Fruit fly (Drosophila melanogaster) whole organism, prepupa: ENCODE data around the gene mamo.
A peak's percentile ranks its signal among the peaks of the same experiment; 100 is the strongest.

Experiments used
- Blimp-1 ChIP-seq: fragments of 200-800 bp; sonication (Bioruptor generic); optimal IDR thresholded peaks from 3 replicates; lab custom pipeline; 2017; ENCODE audit warnings: missing biosample characterization, missing genetic modification characterization, mild to moderate bottlenecking, moderate library complexity, missing genetic modification reagents
- CG10631 ChIP-seq: fragments of 200-800 bp; sonication (Bioruptor generic); optimal IDR thresholded peaks from 2 replicates; lab custom pipeline; 2016; ENCODE audit warnings: missing biosample characterization, missing genetic modification characterization
- CG11294 ChIP-seq: fragments of 200-800 bp; sonication (Bioruptor generic); IDR thresholded peaks from 2 replicates; pipeline ENCODE4 v1.3.6; 2022; ENCODE audit warnings: missing biosample characterization, missing genetic modification characterization
- CG11902 ChIP-seq: fragments of 200-800 bp; sonication (Bioruptor generic); optimal IDR thresholded peaks from 3 replicates; lab custom pipeline; 2016; ENCODE audit warnings: missing biosample characterization, missing genetic modification characterization
- CG15336 ChIP-seq: fragments of 200-800 bp; sonication (Bioruptor generic); IDR thresholded peaks from 2 replicates; pipeline ENCODE4 v1.3.6; 2022; ENCODE audit warnings: missing biosample characterization, missing genetic modification characterization
- CG16779 ChIP-seq: fragments of 200-800 bp; sonication (Bioruptor generic); optimal IDR thresholded peaks from 3 replicates; lab custom pipeline; 2017; ENCODE audit warnings: missing biosample characterization, mild to moderate bottlenecking, missing genetic modification characterization
- CG3032 ChIP-seq: fragments of 200-800 bp; optimal IDR thresholded peaks from 2 replicates; lab custom pipeline; 2019; ENCODE audit warnings: missing biosample characterization, mild to moderate bottlenecking, missing genetic modification characterization, moderate library complexity
- CG31627 ChIP-seq: fragments of 200-800 bp; sonication (Bioruptor generic); optimal IDR thresholded peaks from 3 replicates; lab custom pipeline; 2016; ENCODE audit warnings: missing biosample characterization, missing genetic modification characterization
- CG32006 ChIP-seq: fragments of 200-800 bp; sonication (Bioruptor generic); optimal IDR thresholded peaks from 3 replicates; lab custom pipeline; 2017; ENCODE audit warnings: missing biosample characterization, mild to moderate bottlenecking, missing genetic modification characterization
- CG34406 ChIP-seq: fragments of 200-800 bp; sonication (Bioruptor generic); optimal IDR thresholded peaks from 3 replicates; lab custom pipeline; 2016; ENCODE audit warnings: missing biosample characterization, missing genetic modification characterization
- CG3919 ChIP-seq: fragments of 200-800 bp; sonication (Bioruptor generic); optimal IDR thresholded peaks from 3 replicates; lab custom pipeline; 2016; ENCODE audit warnings: missing biosample characterization, missing genetic modification characterization
- CG4318 ChIP-seq: fragments of 200-800 bp; sonication (Bioruptor generic); optimal IDR thresholded peaks from 3 replicates; lab custom pipeline; 2017; ENCODE audit warnings: missing biosample characterization, mild to moderate bottlenecking, missing genetic modification characterization
- CG6163 ChIP-seq: fragments of 200-800 bp; sonication (Bioruptor generic); IDR thresholded peaks from 3 replicates; pipeline ENCODE4 v1.3.6; 2022; ENCODE audit warnings: missing biosample characterization, missing genetic modification characterization
- CG6276 ChIP-seq: fragments of 200-800 bp; sonication (Bioruptor generic); optimal IDR thresholded peaks from 2 replicates; lab custom pipeline; 2017; ENCODE audit warnings: missing biosample characterization, mild to moderate bottlenecking, missing genetic modification characterization
- CG6792 ChIP-seq: fragments of 200-800 bp; sonication (Bioruptor generic); optimal IDR thresholded peaks from 3 replicates; lab custom pipeline; 2016; ENCODE audit warnings: missing biosample characterization, missing genetic modification characterization
- CG6808 ChIP-seq: fragments of 200-800 bp; sonication (Bioruptor generic); optimal IDR thresholded peaks from 3 replicates; lab custom pipeline; 2017; ENCODE audit warnings: missing biosample characterization, missing genetic modification characterization, mild to moderate bottlenecking, moderate library complexity, missing genetic modification reagents
- CG7368 ChIP-seq: fragments of 200-800 bp; sonication (Bioruptor generic); optimal IDR thresholded peaks from 3 replicates; lab custom pipeline; 2016; ENCODE audit warnings: missing biosample characterization, missing genetic modification characterization
- CG8119 ChIP-seq: fragments of 200-800 bp; sonication (Bioruptor generic); IDR thresholded peaks from 3 replicates; pipeline ENCODE4 v1.3.6; 2022; ENCODE audit warnings: missing biosample characterization, missing genetic modification characterization
- CG8319 ChIP-seq: fragments of 200-800 bp; sonication (Bioruptor generic); optimal IDR thresholded peaks from 3 replicates; lab custom pipeline; 2016; ENCODE audit warnings: missing biosample characterization, missing genetic modification characterization
- CG8632 ChIP-seq: fragments of 200-800 bp; sonication (Bioruptor generic); optimal IDR thresholded peaks from 3 replicates; lab custom pipeline; 2016; ENCODE audit warnings: missing biosample characterization, missing genetic modification characterization
- Eip78C ChIP-seq: fragments of 200-800 bp; sonication (Bioruptor generic); peaks from one replicate; lab custom pipeline; 2016; ENCODE audit warnings: missing biosample characterization, missing genetic modification characterization
- Eip93F ChIP-seq: fragments of 200-800 bp; sonication (Bioruptor generic); optimal IDR thresholded peaks from 2 replicates; lab custom pipeline; 2016; ENCODE audit warnings: missing biosample characterization, mild to moderate bottlenecking, missing genetic modification characterization
- Ets21C ChIP-seq: fragments of 200-800 bp; sonication (Bioruptor generic); optimal IDR thresholded peaks from 3 replicates; lab custom pipeline; 2016; ENCODE audit warnings: missing biosample characterization, missing genetic modification characterization
- Hr39 ChIP-seq: fragments of 200-800 bp; sonication (Bioruptor generic); optimal IDR thresholded peaks from 2 replicates; lab custom pipeline; 2016; ENCODE audit warnings: missing biosample characterization, missing genetic modification characterization
- Lpt ChIP-seq: fragments of 200-800 bp; sonication (Bioruptor generic); optimal IDR thresholded peaks from 3 replicates; lab custom pipeline; 2016; ENCODE audit warnings: missing biosample characterization, missing genetic modification characterization
- Met ChIP-seq: fragments of 200-800 bp; sonication (Bioruptor generic); optimal IDR thresholded peaks from 3 replicates; lab custom pipeline; 2016; ENCODE audit warnings: missing biosample characterization, missing genetic modification characterization
- OdsH ChIP-seq: fragments of 200-800 bp; sonication (Bioruptor generic); optimal IDR thresholded peaks from 3 replicates; lab custom pipeline; 2016; ENCODE audit warnings: missing biosample characterization, missing genetic modification characterization
- Sox102F ChIP-seq: fragments of 200-800 bp; sonication (Bioruptor generic); optimal IDR thresholded peaks from 2 replicates; lab custom pipeline; 2016; ENCODE audit warnings: missing biosample characterization, mild to moderate bottlenecking, missing genetic modification characterization
- Sox14 ChIP-seq: fragments of 200-800 bp; sonication (Bioruptor generic); optimal IDR thresholded peaks from 3 replicates; lab custom pipeline; 2016; ENCODE audit warnings: missing biosample characterization, missing genetic modification characterization
- Sox15 ChIP-seq: fragments of 200-800 bp; sonication (Bioruptor generic); optimal IDR thresholded peaks from 3 replicates; lab custom pipeline; 2016; ENCODE audit warnings: missing biosample characterization, missing genetic modification characterization
- acj6 ChIP-seq: fragments of 200-800 bp; sonication (Bioruptor generic); optimal IDR thresholded peaks from 3 replicates; lab custom pipeline; 2016; ENCODE audit warnings: missing biosample characterization, missing genetic modification characterization
- cyc ChIP-seq: fragments of 200-800 bp; sonication (Bioruptor generic); optimal IDR thresholded peaks from 3 replicates; lab custom pipeline; 2016; ENCODE audit warnings: missing biosample characterization, missing genetic modification characterization
- dac ChIP-seq: fragments of 200-800 bp; sonication (Bioruptor generic); optimal IDR thresholded peaks from 2 replicates; lab custom pipeline; 2017; ENCODE audit warnings: missing biosample characterization, mild to moderate bottlenecking, missing genetic modification characterization
- dsx ChIP-seq: fragments of 200-800 bp; optimal IDR thresholded peaks from 3 replicates; lab custom pipeline; 2019; ENCODE audit warnings: missing biosample characterization, mild to moderate bottlenecking, missing genetic modification characterization, moderate library complexity; ENCODE audit not compliant: poor library complexity, severe bottlenecking
- eg ChIP-seq: fragments of 200-800 bp; sonication (Bioruptor generic); IDR thresholded peaks from 3 replicates; pipeline ENCODE4 v1.3.6; 2022; ENCODE audit warnings: missing biosample characterization, missing genetic modification characterization
- esn ChIP-seq: fragments of 200-800 bp; sonication (Bioruptor generic); optimal IDR thresholded peaks from 2 replicates; lab custom pipeline; 2016; ENCODE audit warnings: missing biosample characterization, mild to moderate bottlenecking, missing genetic modification characterization, moderate library complexity
- fd59A ChIP-seq: fragments of 200-800 bp; sonication (Bioruptor generic); optimal IDR thresholded peaks from 2 replicates; lab custom pipeline; 2017; ENCODE audit warnings: missing biosample characterization, mild to moderate bottlenecking, missing genetic modification characterization, missing genetic modification reagents
- fd85E ChIP-seq: fragments of 200-800 bp; sonication (Bioruptor generic); optimal IDR thresholded peaks from 3 replicates; lab custom pipeline; 2016; ENCODE audit warnings: missing biosample characterization, missing genetic modification characterization
- fkh ChIP-seq: fragments of 200-800 bp; sonication (Bioruptor generic); optimal IDR thresholded peaks from 3 replicates; lab custom pipeline; 2017; ENCODE audit warnings: missing biosample characterization, mild to moderate bottlenecking, missing genetic modification characterization, moderate library complexity
- net ChIP-seq: fragments of 200-800 bp; sonication (Bioruptor generic); optimal IDR thresholded peaks from 3 replicates; lab custom pipeline; 2016; ENCODE audit warnings: missing biosample characterization, missing genetic modification characterization
- pdm3 ChIP-seq: fragments of 200-800 bp; sonication (Bioruptor generic); optimal IDR thresholded peaks from 3 replicates; lab custom pipeline; 2016; ENCODE audit warnings: missing biosample characterization, missing genetic modification characterization
- salr ChIP-seq, 2 experiments: fragments of 200-800 bp; sonication (Bioruptor generic); optimal IDR thresholded peaks; 3 replicates each; lab custom pipeline; 2016 to 2018; ENCODE audit warnings: missing biosample characterization in 2 of 2, missing genetic modification characterization in 2 of 2, mild to moderate bottlenecking in 1 of 2
- ss ChIP-seq, 2 experiments: fragments of 200-800 bp; sonication (Bioruptor generic); optimal IDR thresholded peaks; 2 replicates in 1 of 2; 3 replicates in 1 of 2; lab custom pipeline; 2017 to 2018; ENCODE audit warnings: mild to moderate bottlenecking in 2 of 2, missing biosample characterization in 2 of 2, missing genetic modification characterization in 2 of 2, moderate library complexity in 1 of 2
- svp ChIP-seq: fragments of 200-800 bp; sonication (Bioruptor generic); peaks from one replicate; lab custom pipeline; 2016; ENCODE audit warnings: missing biosample characterization, missing genetic modification characterization
- topi ChIP-seq: fragments of 200-800 bp; sonication (Bioruptor generic); optimal IDR thresholded peaks from 3 replicates; lab custom pipeline; 2016; ENCODE audit warnings: missing biosample characterization, missing genetic modification characterization
- vri ChIP-seq: fragments of 200-800 bp; sonication (Bioruptor generic); optimal IDR thresholded peaks from 3 replicates; lab custom pipeline; 2016; ENCODE audit warnings: missing biosample characterization, mild to moderate bottlenecking, missing genetic modification characterization

mamo gene

DNA sequence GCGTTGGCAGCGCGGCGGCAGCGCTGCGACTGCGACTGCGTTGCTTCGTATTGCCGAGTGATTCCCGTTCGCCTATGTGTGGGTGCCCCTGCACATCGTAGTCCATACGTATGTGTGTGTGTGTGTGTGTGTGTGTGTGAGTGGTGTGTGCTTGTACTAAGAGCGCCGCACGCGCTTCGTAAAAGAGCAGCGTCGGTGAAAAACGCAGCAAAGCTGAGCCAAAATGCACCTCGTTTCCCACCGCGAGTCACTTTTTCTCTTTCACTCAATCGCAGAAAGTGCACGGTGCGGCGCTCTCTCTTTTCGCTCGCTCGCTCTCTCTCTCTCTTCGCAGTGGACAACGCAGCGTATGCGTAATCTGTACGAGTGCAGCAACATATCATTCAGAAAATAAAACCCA, 3.8 kb downstream of the mamo start (continued):
- TF ChIP-seq CG6792 (peak; percentile 3), CG6163 (peak; percentile 82; the same call in 2 of the 3 replicates), CG31627 (no peak), fkh (no peak), ss (GFP tag; optimal IDR thresholded peaks at IDR 0.05; lab: Kevin White, UChicago) (peak; percentile 77 to 81), svp (GFP tag; lab: Kevin White, UChicago) (peak; percentile 11), salr (GFP tag; optimal IDR thresholded peaks at IDR 0.05; lab: Kevin White, UChicago) (no peak), topi (GFP tag; lab: Kevin White, UChicago) (no peak), acj6 (GFP tag; lab: Kevin White, UChicago) (no peak), Sox102F (GFP tag; lab: Kevin White, UChicago) (no peak), CG32006 (GFP tag; lab: Kevin White, UChicago) (peak; percentile 6), CG11294 (GFP tag; lab: Robert Waterston, UW) (peak; percentile 42; the same call in 1 of the 2 replicates), CG8319 (GFP tag; lab: Kevin White, UChicago) (no peak), fd59A (GFP tag; lab: Kevin White, UChicago) (no peak)
- TF ChIP-seq, all 60 proteins: peak for 28

DNA sequence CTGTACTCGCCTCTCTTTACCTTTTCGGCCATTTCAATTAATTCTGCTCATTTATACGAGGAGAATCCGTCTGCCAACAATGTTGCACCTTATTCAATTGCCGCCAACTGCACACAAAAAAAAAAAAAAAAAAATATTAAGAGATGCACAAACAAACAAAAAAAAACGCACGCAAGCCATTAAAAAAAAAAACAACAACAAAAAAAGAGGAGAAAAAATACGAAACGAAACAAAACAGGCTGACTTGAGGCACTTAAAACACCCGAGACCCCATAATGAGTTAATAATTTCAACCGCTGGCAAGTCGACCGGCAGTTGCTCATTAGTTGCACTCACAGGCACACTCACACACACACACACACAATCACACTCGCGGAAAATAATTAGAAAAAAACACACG, 7.3 kb downstream of the mamo start:
- TF ChIP-seq Sox14 (GFP tag; lab: Kevin White, UChicago) (no peak), topi (GFP tag; lab: Kevin White, UChicago) (no peak), CG10631 (GFP tag; lab: Kevin White, UChicago) (no peak), CG6808 (GFP tag; lab: Kevin White, UChicago) (no peak), CG7368 (no peak), CG8119 (GFP tag; lab: Robert Waterston, UW) (peak; percentile 44; the same call in 2 of the 3 replicates), eg (GFP tag; lab: Robert Waterston, UW) (peak; percentile 75), fd85E (GFP tag; lab: Kevin White, UChicago) (no peak), svp (GFP tag; lab: Kevin White, UChicago) (no peak), CG6163 (peak; percentile 49; the same call in 1 of the 3 replicates), dac (GFP tag; lab: Kevin White, UChicago) (no peak), CG4318 (GFP tag; lab: Kevin White, UChicago) (no peak), Eip78C (GFP tag; lab: Kevin White, UChicago) (peak; percentile 37), dsx (peak; percentile 3), salr (GFP tag; optimal IDR thresholded peaks at IDR 0.05; lab: Kevin White, UChicago) (no peak)

DNA sequence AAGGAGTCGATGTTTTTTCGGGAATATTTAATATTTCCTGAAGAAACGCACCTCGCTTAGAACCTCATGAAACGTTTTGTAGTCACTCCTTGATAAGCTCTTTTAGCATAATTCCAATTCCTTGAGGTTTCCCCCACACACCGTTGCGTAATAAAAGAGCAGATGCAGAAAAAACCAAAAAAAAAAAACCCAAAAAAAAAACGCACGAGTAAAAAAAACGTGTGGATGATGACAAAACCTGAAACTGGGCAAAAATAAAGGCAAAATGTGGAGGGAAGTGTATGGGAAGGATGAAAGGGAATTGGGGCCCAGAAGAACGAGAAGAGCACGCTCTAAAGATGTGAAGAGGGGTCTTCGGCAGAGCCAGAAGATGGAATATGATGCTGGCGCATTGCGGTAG, 10.1 kb downstream of the mamo start:
- TF ChIP-seq CG4318 (GFP tag; lab: Kevin White, UChicago), result no peak
- peak; percentile 80 for TF ChIP-seq vri (GFP tag; lab: Kevin White, UChicago)
- TF ChIP-seq salr (GFP tag; optimal IDR thresholded peaks at IDR 0.05; lab: Kevin White, UChicago), result no peak
- no peak for TF ChIP-seq cyc (GFP tag; lab: Kevin White, UChicago)
- no peak for TF ChIP-seq CG6792
- no peak for TF ChIP-seq svp (GFP tag; lab: Kevin White, UChicago)
- no peak for TF ChIP-seq Sox15 (GFP tag; lab: Kevin White, UChicago)
- TF ChIP-seq esn (GFP tag; lab: Kevin White, UChicago), result no peak
- no peak for TF ChIP-seq pdm3 (GFP tag; lab: Kevin White, UChicago)
- TF ChIP-seq CG6808 (GFP tag; lab: Kevin White, UChicago), result no peak
- no peak for TF ChIP-seq CG10631 (GFP tag; lab: Kevin White, UChicago)
- TF ChIP-seq Eip78C (GFP tag; lab: Kevin White, UChicago), result peak; percentile 42
- no peak for TF ChIP-seq fd59A (GFP tag; lab: Kevin White, UChicago)
- no peak for TF ChIP-seq OdsH (GFP tag; lab: Kevin White, UChicago)
- TF ChIP-seq dsx, result no peak
- TF ChIP-seq ss (GFP tag; optimal IDR thresholded peaks at IDR 0.05; lab: Kevin White, UChicago), result no peak
- no peak for TF ChIP-seq CG6276
- TF ChIP-seq CG8632, result no peak
- TF ChIP-seq Met (GFP tag; lab: Kevin White, UChicago), result peak; percentile 22
- no peak for TF ChIP-seq net (GFP tag; lab: Kevin White, UChicago)
- no peak for TF ChIP-seq Hr39 (GFP tag; lab: Kevin White, UChicago)
- TF ChIP-seq CG34406 (GFP tag; lab: Kevin White, UChicago), result no peak
- no peak for TF ChIP-seq CG16779 (tag; lab: Kevin White, UChicago)
- no peak for TF ChIP-seq acj6 (GFP tag; lab: Kevin White, UChicago)
- 0 out of 3 replicates have a peak, but pooled peaks have one; percentile 20 for TF ChIP-seq CG6163
- TF ChIP-seq Eip93F, result no peak
- no peak for TF ChIP-seq CG11902 (GFP tag; lab: Kevin White, UChicago)
- peak; percentile 27 for TF ChIP-seq Sox102F (GFP tag; lab: Kevin White, UChicago)
- TF ChIP-seq Lpt (GFP tag; lab: Kevin White, UChicago), result no peak
- no peak for TF ChIP-seq CG3032 (tag; lab: Kevin White, UChicago)
- no peak for TF ChIP-seq Ets21C (GFP tag; lab: Kevin White, UChicago)
- TF ChIP-seq CG3919 (GFP tag; lab: Kevin White, UChicago), result no peak
- no peak for TF ChIP-seq CG15336
- TF ChIP-seq CG32006 (GFP tag; lab: Kevin White, UChicago), result no peak
- TF ChIP-seq Blimp-1 (GFP tag; lab: Kevin White, UChicago), result peak; percentile 47
- no peak for TF ChIP-seq CG8319 (GFP tag; lab: Kevin White, UChicago)
